Fruit fly (Drosophila melanogaster) whole organism, pupa: Measurements from ENCODE around the gene elB.

Experiments used
- CG10348 ChIP-seq: fragments of 200-800 bp; sonication (Bioruptor generic); IDR thresholded peaks from 2 replicates; pipeline ENCODE4 v1.3.6; 2022; ENCODE audit warnings: missing biosample characterization, missing genetic modification characterization
- CG12605 ChIP-seq: fragments of 200-800 bp; sonication (Bioruptor generic); IDR thresholded peaks from 2 replicates; pipeline ENCODE4 v1.3.6; 2022; ENCODE audit warnings: missing biosample characterization, missing genetic modification characterization
- CG13204 ChIP-seq: fragments of 200-800 bp; sonication (Bioruptor generic); optimal IDR thresholded peaks from 2 replicates; lab custom pipeline; 2018; ENCODE audit warnings: missing biosample characterization, mild to moderate bottlenecking, missing genetic modification characterization, moderate library complexity
- CG14655 ChIP-seq: fragments of 200-800 bp; sonication (Bioruptor generic); optimal IDR thresholded peaks from 3 replicates; lab custom pipeline; 2017; ENCODE audit warnings: mild to moderate bottlenecking, missing biosample characterization, missing genetic modification reagents, missing genetic modification characterization
- CG15710 ChIP-seq: fragments of 200-800 bp; sonication (Bioruptor generic); optimal IDR thresholded peaks from 2 replicates; lab custom pipeline; 2018; ENCODE audit warnings: missing biosample characterization, mild to moderate bottlenecking, missing genetic modification characterization, moderate library complexity
- CG17806 ChIP-seq: fragments of 200-800 bp; sonication (Bioruptor generic); optimal IDR thresholded peaks from 2 replicates; lab custom pipeline; 2018; ENCODE audit warnings: missing biosample characterization, mild to moderate bottlenecking, missing genetic modification characterization, moderate library complexity
- CG32121 ChIP-seq: fragments of 200-800 bp; sonication (Bioruptor generic); IDR thresholded peaks from 2 replicates; pipeline ENCODE4 v1.3.6; 2022; ENCODE audit warnings: missing biosample characterization, missing genetic modification characterization
- CG34367 ChIP-seq: fragments of 200-800 bp; sonication (Bioruptor generic); optimal IDR thresholded peaks from 2 replicates; lab custom pipeline; 2018; ENCODE audit warnings: missing biosample characterization, mild to moderate bottlenecking, missing genetic modification characterization
- CG4496 ChIP-seq: fragments of 200-800 bp; sonication (Bioruptor generic); IDR thresholded peaks from 3 replicates; pipeline ENCODE4 v1.3.6; 2022; ENCODE audit warnings: missing biosample characterization, missing genetic modification characterization
- CG8159 ChIP-seq: fragments of 200-800 bp; sonication (Bioruptor generic); optimal IDR thresholded peaks from 3 replicates; lab custom pipeline; 2018; ENCODE audit warnings: missing biosample characterization, mild to moderate bottlenecking, missing genetic modification characterization, moderate library complexity
- CG8301 ChIP-seq: fragments of 200-800 bp; sonication (Bioruptor generic); optimal IDR thresholded peaks from 2 replicates; lab custom pipeline; 2018; ENCODE audit warnings: missing biosample characterization, mild to moderate bottlenecking, missing genetic modification characterization
- CG9948 ChIP-seq: fragments of 200-800 bp; sonication (Bioruptor generic); optimal IDR thresholded peaks from 2 replicates; lab custom pipeline; 2018; ENCODE audit warnings: missing biosample characterization, mild to moderate bottlenecking, missing genetic modification characterization, moderate library complexity
- D1 ChIP-seq: fragments of 200-800 bp; sonication (Bioruptor generic); optimal IDR thresholded peaks from 2 replicates; lab custom pipeline; 2018; ENCODE audit warnings: missing biosample characterization, mild to moderate bottlenecking, missing genetic modification characterization, moderate library complexity
- EcR ChIP-seq: fragments of 200-800 bp; sonication (Bioruptor generic); optimal IDR thresholded peaks from 3 replicates; lab custom pipeline; 2019; ENCODE audit warnings: missing biosample characterization, missing genetic modification characterization, mild to moderate bottlenecking, moderate library complexity, missing genetic modification reagents
- Ets98B ChIP-seq: fragments of 200-800 bp; sonication (Bioruptor generic); IDR thresholded peaks from 2 replicates; pipeline ENCODE4 v1.3.6; 2022; ENCODE audit warnings: missing biosample characterization, missing genetic modification characterization
- Pif1A ChIP-seq: fragments of 200-800 bp; sonication (Bioruptor generic); optimal IDR thresholded peaks from 3 replicates; lab custom pipeline; 2016; ENCODE audit warnings: missing biosample characterization, missing genetic modification characterization
- Pif1B ChIP-seq: fragments of 200-800 bp; sonication (Bioruptor generic); optimal IDR thresholded peaks from 3 replicates; lab custom pipeline; 2016; ENCODE audit warnings: missing biosample characterization, missing genetic modification characterization
- Snoo ChIP-seq: fragments of 200-800 bp; sonication (Bioruptor generic); optimal IDR thresholded peaks from 3 replicates; lab custom pipeline; 2017; ENCODE audit warnings: missing biosample characterization, mild to moderate bottlenecking, missing genetic modification characterization, inconsistent platforms
- fd96Ca ChIP-seq: fragments of 200-800 bp; sonication (Bioruptor generic); IDR thresholded peaks from 3 replicates; pipeline ENCODE4 v1.3.6; 2022; ENCODE audit warnings: missing biosample characterization, missing genetic modification characterization
- gl ChIP-seq: fragments of 200-800 bp; sonication (Bioruptor generic); optimal IDR thresholded peaks from 2 replicates; lab custom pipeline; 2018; ENCODE audit warnings: missing biosample characterization, mild to moderate bottlenecking, missing genetic modification characterization
- rn ChIP-seq: fragments of 200-800 bp; sonication (Bioruptor generic); IDR thresholded peaks from 2 replicates; pipeline ENCODE4 v1.3.6; 2022; ENCODE audit warnings: missing biosample characterization, missing genetic modification characterization

Gene elB

DNA sequence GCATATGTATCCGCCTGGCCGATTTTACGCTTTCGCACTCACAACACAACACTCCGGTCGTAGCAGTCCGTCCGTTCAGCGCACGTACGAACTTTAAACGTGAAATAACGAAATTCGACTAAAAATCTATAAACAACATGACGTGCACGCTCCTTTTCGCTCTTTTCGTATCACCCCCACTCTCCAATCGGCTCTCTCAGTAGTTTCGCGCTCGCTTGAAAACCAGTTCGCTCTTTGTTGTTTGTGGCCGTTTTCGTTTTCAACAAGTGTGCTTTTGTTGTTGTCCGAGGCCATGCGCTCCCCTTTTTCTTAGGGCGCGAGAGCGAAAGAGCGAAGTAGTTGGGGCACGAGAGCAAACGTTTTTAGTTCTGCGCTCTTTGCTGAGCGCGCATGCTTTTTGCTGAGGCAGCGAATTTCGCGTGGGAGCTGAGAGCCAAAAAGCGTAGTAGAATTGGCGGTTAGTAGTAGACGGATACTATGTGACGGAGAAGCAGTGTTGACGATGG, at the start of gene elB:
Gene elB (minus strand): TSS at position 122 of the 506 bp plus-strand sequence.
- TF ChIP-seq CG32121 (GFP tag; lab: Robert Waterston, UW) (peak; percentile 68), CG13204 (GFP tag; lab: Kevin White, UChicago) (peak; percentile 33), Pif1B (peak; percentile 82), Snoo (tag; lab: Kevin White, UChicago) (no peak), CG4496 (GFP tag; lab: Robert Waterston, UW) (no peak), gl (peak; percentile 8), D1 (tag; lab: Kevin White, UChicago) (no peak), CG14655 (no peak), CG34367 (tag; lab: Kevin White, UChicago) (no peak), Pif1A (peak; percentile 42), CG12605 (GFP tag; lab: Robert Waterston, UW) (peak; percentile 82), EcR (GFP tag; lab: Kevin White, UChicago) (peak; percentile 50), CG9948 (tag; lab: Kevin White, UChicago) (no peak), CG8159 (tag; lab: Kevin White, UChicago) (no peak), CG10348 (no peak), CG17806 (tag; lab: Kevin White, UChicago) (no peak), Ets98B (GFP tag; lab: Robert Waterston, UW) (peak; percentile 69; the same call in 1 of the 2 replicates), CG8301 (tag; lab: Kevin White, UChicago) (peak; percentile 35), rn (GFP tag; lab: Robert Waterston, UW) (no peak), CG15710 (tag; lab: Kevin White, UChicago) (no peak), fd96Ca (GFP tag; lab: Robert Waterston, UW) (peak; percentile 77)

DNA sequence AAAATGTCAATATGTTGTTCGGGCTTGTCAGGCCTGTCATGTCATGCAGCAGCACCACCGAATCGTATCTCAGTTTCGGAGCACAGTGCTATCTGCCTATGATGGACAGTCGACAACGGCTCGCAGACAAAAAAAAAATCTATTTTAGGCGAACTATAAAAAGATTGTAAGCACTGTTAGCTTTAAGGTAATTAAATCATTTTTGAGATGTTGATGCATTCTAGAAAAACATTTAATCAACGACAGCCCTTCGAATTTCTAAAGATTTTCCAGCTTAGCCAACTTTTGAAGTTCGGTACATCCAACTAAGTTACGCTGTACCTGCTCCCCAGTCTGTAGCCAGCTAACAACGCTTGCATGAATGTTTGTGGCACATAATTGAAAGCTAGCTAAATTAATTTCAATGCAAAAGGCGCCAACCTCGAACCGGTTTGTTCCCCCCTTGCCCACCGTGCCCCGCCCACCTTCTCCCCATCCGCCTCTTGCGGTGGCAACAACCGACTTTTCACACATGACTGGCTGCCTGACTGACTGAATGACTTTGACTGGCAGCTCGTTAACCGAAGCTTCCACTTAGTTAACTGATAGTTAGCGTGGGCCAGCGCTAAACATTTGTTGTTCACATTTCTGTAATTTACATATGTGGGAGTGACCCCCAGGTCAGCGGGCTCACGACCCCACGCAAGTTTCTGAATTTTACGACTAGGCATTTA, 49.0 kb upstream of the elB start:
- TF ChIP-seq CG10348 (peak; percentile 51; the same call in 1 of the 2 replicates), fd96Ca (GFP tag; lab: Robert Waterston, UW) (peak; percentile 67; the same call in 1 of the 3 replicates), gl (no peak), Pif1A (peak; percentile 11), CG12605 (GFP tag; lab: Robert Waterston, UW) (peak; percentile 55), CG34367 (tag; lab: Kevin White, UChicago) (peak; percentile 56), CG8301 (tag; lab: Kevin White, UChicago) (peak; percentile 33), CG17806 (tag; lab: Kevin White, UChicago) (no peak), Ets98B (GFP tag; lab: Robert Waterston, UW) (peak; percentile 67), CG4496 (GFP tag; lab: Robert Waterston, UW) (peak; percentile 52; the same call in 2 of the 3 replicates), D1 (tag; lab: Kevin White, UChicago) (no peak), EcR (GFP tag; lab: Kevin White, UChicago) (peak; percentile 31), rn (GFP tag; lab: Robert Waterston, UW) (no peak), Pif1B (peak; percentile 20), CG14655 (peak; percentile 43), CG13204 (GFP tag; lab: Kevin White, UChicago) (peak; percentile 19), CG8159 (tag; lab: Kevin White, UChicago) (peak; percentile 17), Snoo (tag; lab: Kevin White, UChicago) (no peak), CG9948 (tag; lab: Kevin White, UChicago) (peak; percentile 17), CG32121 (GFP tag; lab: Robert Waterston, UW) (peak; percentile 69), CG15710 (tag; lab: Kevin White, UChicago) (peak; percentile 69)

DNA sequence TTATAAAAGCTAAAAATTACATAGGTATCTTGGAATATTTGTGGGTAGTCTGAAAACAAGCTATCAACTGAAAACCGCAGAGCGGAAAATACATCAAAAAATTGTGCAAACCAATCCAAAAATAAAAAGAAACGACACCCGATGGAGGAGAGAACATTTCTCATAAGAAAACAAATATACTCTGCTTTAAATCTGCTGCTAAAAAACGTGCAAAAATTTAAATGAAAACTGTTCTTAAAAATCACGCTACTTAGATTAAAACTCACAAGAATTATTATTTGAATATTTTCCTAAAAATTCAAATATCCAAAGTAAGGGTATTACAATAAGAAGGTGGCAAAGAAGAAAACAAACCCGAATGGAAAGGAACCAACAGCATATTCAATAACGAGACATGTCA, 48.1 kb upstream of the elB start:
- TF ChIP-seq CG4496 (GFP tag; lab: Robert Waterston, UW) (no peak), CG17806 (tag; lab: Kevin White, UChicago) (peak; percentile 9), CG8159 (tag; lab: Kevin White, UChicago) (peak; percentile 31), CG14655 (peak; percentile 2)

DNA sequence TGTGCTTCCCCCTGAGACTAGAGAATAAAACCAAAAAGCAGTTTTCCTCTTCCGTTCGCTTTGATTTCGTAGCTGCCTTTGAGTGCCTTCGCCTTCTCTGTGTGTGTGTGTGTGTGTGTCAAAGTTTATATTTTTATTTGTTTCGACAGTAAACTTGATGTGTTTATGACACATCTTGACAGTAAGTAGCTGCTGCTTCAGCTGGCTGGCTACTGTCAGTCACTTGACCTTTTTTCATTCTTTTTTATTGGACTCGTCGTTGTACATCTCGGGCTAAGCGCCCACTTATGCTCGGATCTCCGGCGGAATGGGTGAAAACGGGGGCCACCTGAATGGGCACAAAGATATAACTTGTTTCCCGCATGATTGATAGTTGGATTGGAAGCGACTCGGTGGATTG, 47.5 kb upstream of the elB start:
- TF ChIP-seq CG8301 (tag; lab: Kevin White, UChicago): no peak
- no peak for TF ChIP-seq Ets98B (GFP tag; lab: Robert Waterston, UW)
- no peak for TF ChIP-seq CG34367 (tag; lab: Kevin White, UChicago)
- TF ChIP-seq CG15710 (tag; lab: Kevin White, UChicago): no peak
- TF ChIP-seq EcR (GFP tag; lab: Kevin White, UChicago): no peak
- no peak for TF ChIP-seq fd96Ca (GFP tag; lab: Robert Waterston, UW)

DNA sequence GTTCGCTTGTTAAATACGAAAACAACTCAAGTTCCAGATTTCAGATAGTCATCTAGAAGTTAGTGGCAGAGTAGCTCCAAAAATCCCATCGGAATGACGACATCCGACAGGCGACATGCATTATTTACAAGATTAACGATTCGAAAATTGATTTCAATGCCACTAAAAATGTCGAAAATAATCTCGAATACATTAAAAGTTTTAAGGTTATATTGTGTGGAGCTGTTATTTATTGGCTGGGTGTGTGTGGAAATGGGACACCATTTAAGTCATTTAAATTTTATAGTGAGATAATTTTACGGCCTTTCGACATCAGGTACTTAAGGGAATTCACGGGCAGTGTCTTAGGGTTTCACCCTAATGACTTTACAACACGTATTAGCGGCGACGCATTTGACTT, 46.9 kb upstream of the elB start:
- TF ChIP-seq gl: no peak
- no peak for TF ChIP-seq CG10348
- no peak for TF ChIP-seq Pif1B
- no peak for TF ChIP-seq CG8301 (tag; lab: Kevin White, UChicago)
- no peak for TF ChIP-seq CG17806 (tag; lab: Kevin White, UChicago)
- TF ChIP-seq D1 (tag; lab: Kevin White, UChicago): no peak
- no peak for TF ChIP-seq Snoo (tag; lab: Kevin White, UChicago)
- no peak for TF ChIP-seq CG15710 (tag; lab: Kevin White, UChicago)

DNA sequence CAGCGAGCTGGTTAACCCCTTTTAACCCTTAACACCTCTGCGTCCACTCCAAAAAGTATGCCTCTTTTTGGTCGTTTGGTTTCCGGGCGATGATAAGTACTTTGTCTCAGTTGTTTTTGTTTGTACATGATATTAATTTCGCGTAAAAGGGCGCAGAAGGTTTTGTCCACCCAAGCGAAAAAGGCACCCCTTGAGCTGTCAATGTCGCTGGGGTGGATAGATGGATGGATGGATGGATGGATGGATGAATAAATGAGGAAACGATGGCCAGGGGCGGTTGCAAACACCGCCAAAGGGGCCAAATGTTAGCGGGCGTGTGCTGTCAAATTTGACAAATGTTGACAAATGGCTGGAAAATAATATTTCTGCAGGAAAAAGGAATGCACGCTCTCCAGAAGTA, 45.8 kb upstream of the elB start:
- no peak for TF ChIP-seq gl
- no peak for TF ChIP-seq CG34367 (tag; lab: Kevin White, UChicago)
- no peak for TF ChIP-seq D1 (tag; lab: Kevin White, UChicago)
- no peak for TF ChIP-seq CG10348
- no peak for TF ChIP-seq CG8301 (tag; lab: Kevin White, UChicago)
- TF ChIP-seq CG14655: no peak
- TF ChIP-seq EcR (GFP tag; lab: Kevin White, UChicago): no peak
- TF ChIP-seq CG8159 (tag; lab: Kevin White, UChicago): no peak
